Fruit fly (Drosophila melanogaster) whole organism, embryonic: ENCODE measurements around the gene CG9682.

Experiments used
- Adf1 ChIP-seq: fragments of 200-800 bp; sonication (Bioruptor generic); IDR thresholded peaks from 2 replicates; pipeline ENCODE4 v1.3.6; 2022; ENCODE audit warnings: missing biosample characterization, missing genetic modification characterization
- B-H1 ChIP-seq: fragments of 200-800 bp; sonication (Bioruptor generic); IDR thresholded peaks from 3 replicates; pipeline ENCODE4 v1.3.6; 2022; ENCODE audit warnings: missing biosample characterization, missing genetic modification characterization
- BtbVII ChIP-seq: fragments of 200-800 bp; sonication (Bioruptor generic); optimal IDR thresholded peaks from 3 replicates; lab custom pipeline; 2017; ENCODE audit warnings: missing biosample characterization, mild to moderate bottlenecking, missing genetic modification characterization
- CG10366 ChIP-seq: fragments of 200-800 bp; sonication (Bioruptor generic); IDR thresholded peaks from 2 replicates; pipeline ENCODE4 v1.3.6; 2022; ENCODE audit warnings: missing biosample characterization, missing genetic modification characterization
- CG11504 ChIP-seq: fragments of 200-800 bp; sonication (Bioruptor generic); optimal IDR thresholded peaks from 3 replicates; lab custom pipeline; 2019; ENCODE audit warnings: missing biosample characterization, mild to moderate bottlenecking, missing genetic modification characterization, moderate library complexity
- CG12071 ChIP-seq: fragments of 200-800 bp; sonication (Bioruptor generic); optimal IDR thresholded peaks from 3 replicates; lab custom pipeline; 2018; ENCODE audit warnings: missing biosample characterization, mild to moderate bottlenecking, missing genetic modification characterization
- CG1233 ChIP-seq: fragments of 200-800 bp; sonication (Bioruptor generic); optimal IDR thresholded peaks from 4 replicates; lab custom pipeline; 2018; ENCODE audit warnings: missing biosample characterization, mild to moderate bottlenecking, missing genetic modification characterization
- CG13624 ChIP-seq: fragments of 200-800 bp; sonication (Bioruptor generic); optimal IDR thresholded peaks from 2 replicates; lab custom pipeline; 2016; ENCODE audit warnings: missing biosample characterization, missing genetic modification characterization
- CG14710 ChIP-seq: fragments of 200-800 bp; sonication (Bioruptor generic); optimal IDR thresholded peaks from 3 replicates; lab custom pipeline; 2019; ENCODE audit warnings: missing biosample characterization, mild to moderate bottlenecking, missing genetic modification characterization, moderate library complexity
- CG1529 ChIP-seq: fragments of 200-800 bp; sonication (Bioruptor generic); optimal IDR thresholded peaks from 3 replicates; lab custom pipeline; 2018; ENCODE audit warnings: missing biosample characterization, missing genetic modification characterization
- CG17829 ChIP-seq: fragments of 200-800 bp; optimal IDR thresholded peaks from 2 replicates; lab custom pipeline; 2019; ENCODE audit warnings: missing biosample characterization, mild to moderate bottlenecking, missing genetic modification characterization, moderate library complexity
- CG1792 ChIP-seq: fragments of 200-800 bp; sonication (Bioruptor generic); optimal IDR thresholded peaks from 2 replicates; lab custom pipeline; 2016; ENCODE audit warnings: missing biosample characterization, missing genetic modification characterization
- CG30020 ChIP-seq: fragments of 200-800 bp; optimal IDR thresholded peaks from 2 replicates; lab custom pipeline; 2019; ENCODE audit warnings: missing biosample characterization, mild to moderate bottlenecking, missing genetic modification characterization, moderate library complexity
- CG33557 ChIP-seq: fragments of 200-800 bp; sonication (Bioruptor generic); optimal IDR thresholded peaks from 2 replicates; lab custom pipeline; 2019; ENCODE audit warnings: missing biosample characterization, mild to moderate bottlenecking, missing genetic modification characterization, moderate library complexity
- CG3838 ChIP-seq: fragments of 200-800 bp; sonication (Bioruptor generic); optimal IDR thresholded peaks from 3 replicates; lab custom pipeline; 2016; ENCODE audit warnings: missing biosample characterization, missing genetic modification characterization
- CG4328 ChIP-seq: fragments of 200-800 bp; sonication (Bioruptor generic); optimal IDR thresholded peaks from 3 replicates; lab custom pipeline; 2017; ENCODE audit warnings: missing biosample characterization, missing genetic modification reagents, missing genetic modification characterization
- CG43689 ChIP-seq: fragments of 200-800 bp; sonication (Bioruptor generic); IDR thresholded peaks from 2 replicates; pipeline ENCODE4 v1.3.6; 2022; ENCODE audit warnings: missing biosample characterization, missing genetic modification characterization
- CG4854 ChIP-seq: fragments of 200-800 bp; sonication (Bioruptor generic); optimal IDR thresholded peaks from 2 replicates; lab custom pipeline; 2016; ENCODE audit warnings: missing biosample characterization, missing genetic modification characterization, inconsistent platforms
- CG6175 ChIP-seq: fragments of 200-800 bp; sonication (Bioruptor generic); IDR thresholded peaks from 3 replicates; pipeline ENCODE4 v1.3.6; 2022; ENCODE audit warnings: missing biosample characterization, missing genetic modification characterization
- CG8924 ChIP-seq: fragments of 200-800 bp; optimal IDR thresholded peaks from 3 replicates; lab custom pipeline; 2019; ENCODE audit warnings: missing biosample characterization, mild to moderate bottlenecking, missing genetic modification characterization, moderate library complexity
- CHES-1-like ChIP-seq: fragments of 200-800 bp; sonication (Bioruptor generic); optimal IDR thresholded peaks from 2 replicates; lab custom pipeline; 2016; ENCODE audit warnings: missing biosample characterization, missing genetic modification characterization
- CTCF ChIP-seq: fragments of 200-800 bp; sonication (Bioruptor generic); optimal IDR thresholded peaks from 2 replicates; lab custom pipeline; 2017; ENCODE audit warnings: missing biosample characterization, mild to moderate bottlenecking, missing genetic modification characterization, moderate library complexity
- Dbx ChIP-seq: fragments of 200-800 bp; sonication (Bioruptor generic); IDR thresholded peaks from 3 replicates; pipeline ENCODE4 v1.3.6; 2022; ENCODE audit warnings: missing biosample characterization, missing genetic modification characterization
- HHEX ChIP-seq: fragments of 200-800 bp; sonication (Bioruptor generic); optimal IDR thresholded peaks from 3 replicates; lab custom pipeline; 2017; ENCODE audit warnings: missing biosample characterization, mild to moderate bottlenecking, missing genetic modification characterization, missing genetic modification reagents
- HLH3B ChIP-seq: fragments of 200-800 bp; sonication (Bioruptor generic); IDR thresholded peaks from 2 replicates; pipeline ENCODE4 v1.3.6; 2022; ENCODE audit warnings: missing biosample characterization, missing genetic modification characterization
- Hr51 ChIP-seq, 2 experiments: fragments of 200-800 bp; sonication (Bioruptor generic); optimal IDR thresholded peaks; 2 replicates in 1 of 2; 3 replicates in 1 of 2; lab custom pipeline; 2016 to 2018; ENCODE audit warnings: missing biosample characterization in 2 of 2, missing genetic modification characterization in 2 of 2, mild to moderate bottlenecking in 1 of 2, moderate library complexity in 1 of 2
- Lim3 ChIP-seq: fragments of 200-800 bp; sonication (Bioruptor generic); IDR thresholded peaks from 2 replicates; pipeline ENCODE4 v1.3.6; 2022; ENCODE audit warnings: missing biosample characterization, missing genetic modification characterization
- Mes4 ChIP-seq: fragments of 200-800 bp; sonication (Bioruptor generic); optimal IDR thresholded peaks from 2 replicates; lab custom pipeline; 2016; ENCODE audit warnings: missing biosample characterization, missing genetic modification characterization
- Nf-YC ChIP-seq: fragments of 200-800 bp; optimal IDR thresholded peaks from 3 replicates; lab custom pipeline; 2019; ENCODE audit warnings: missing biosample characterization, mild to moderate bottlenecking, missing genetic modification characterization, moderate library complexity
- Ssrp ChIP-seq: fragments of 200-800 bp; sonication (Bioruptor generic); optimal IDR thresholded peaks from 2 replicates; lab custom pipeline; 2018; ENCODE audit warnings: missing biosample characterization, mild to moderate bottlenecking, missing genetic modification characterization, moderate library complexity
- Vsx1 ChIP-seq: fragments of 200-800 bp; sonication (Bioruptor generic); optimal IDR thresholded peaks from 2 replicates; lab custom pipeline; 2017; ENCODE audit warnings: missing biosample characterization, mild to moderate bottlenecking, missing genetic modification characterization, missing genetic modification reagents
- abd-A ChIP-seq: fragments of 200-800 bp; sonication (Bioruptor generic); optimal IDR thresholded peaks from 3 replicates; lab custom pipeline; 2019; ENCODE audit warnings: missing biosample characterization, mild to moderate bottlenecking, missing genetic modification characterization, moderate library complexity
- az2 ChIP-seq: fragments of 200-800 bp; sonication (Bioruptor generic); optimal IDR thresholded peaks from 3 replicates; lab custom pipeline; 2016; ENCODE audit warnings: missing biosample characterization, missing genetic modification characterization
- bcd ChIP-seq: fragments of 200-800 bp; sonication (Bioruptor generic); optimal IDR thresholded peaks from 2 replicates; lab custom pipeline; 2017; ENCODE audit warnings: missing biosample characterization, mild to moderate bottlenecking, missing genetic modification characterization
- chm ChIP-seq: fragments of 200-800 bp; sonication (Bioruptor generic); IDR thresholded peaks from 2 replicates; pipeline ENCODE4 v1.3.6; 2022; ENCODE audit warnings: missing biosample characterization, missing genetic modification characterization
- fd96Cb ChIP-seq: fragments of 200-800 bp; sonication (Bioruptor generic); optimal IDR thresholded peaks from 2 replicates; lab custom pipeline; 2018; ENCODE audit warnings: missing biosample characterization, mild to moderate bottlenecking, missing genetic modification characterization, moderate library complexity
- gcm ChIP-seq: fragments of 200-800 bp; sonication (Bioruptor generic); optimal IDR thresholded peaks from 2 replicates; lab custom pipeline; 2019; ENCODE audit warnings: missing biosample characterization, mild to moderate bottlenecking, missing genetic modification characterization, moderate library complexity
- gcm2 ChIP-seq: fragments of 200-800 bp; sonication (Bioruptor generic); optimal IDR thresholded peaks from 2 replicates; lab custom pipeline; 2016; ENCODE audit warnings: missing biosample characterization, missing genetic modification characterization
- gem ChIP-seq: fragments of 200-800 bp; sonication (Bioruptor generic); optimal IDR thresholded peaks from 2 replicates; lab custom pipeline; 2019; ENCODE audit warnings: missing biosample characterization, mild to moderate bottlenecking, missing genetic modification characterization, moderate library complexity
- gfzf ChIP-seq: fragments of 200-800 bp; sonication (Bioruptor generic); optimal IDR thresholded peaks from 2 replicates; lab custom pipeline; 2016; ENCODE audit warnings: missing biosample characterization, mild to moderate bottlenecking, missing genetic modification characterization, moderate library complexity
- grau ChIP-seq: fragments of 200-800 bp; optimal IDR thresholded peaks from 3 replicates; lab custom pipeline; 2019; ENCODE audit warnings: missing biosample characterization, mild to moderate bottlenecking, missing genetic modification characterization, moderate library complexity
- gsb-n ChIP-seq: fragments of 200-800 bp; sonication (Bioruptor generic); optimal IDR thresholded peaks from 3 replicates; lab custom pipeline; 2018; ENCODE audit warnings: missing biosample characterization, mild to moderate bottlenecking, missing genetic modification characterization
- lov ChIP-seq, 2 experiments: fragments of 200-800 bp in 1 of 2; fragments of >200 bp in 1 of 2; sonication (Bioruptor generic) in 1 of 2; IDR thresholded peaks in 1 of 2; optimal IDR thresholded peaks in 1 of 2; 2 replicates in 1 of 2; 3 replicates in 1 of 2; pipeline versions ENCODE4 v1.3.6 to Lab custom; 2017 to 2022; ENCODE audit warnings: missing biosample characterization in 1 of 2, missing genetic modification characterization in 1 of 2
- nom ChIP-seq: fragments of 200-800 bp; sonication (Bioruptor generic); optimal IDR thresholded peaks from 2 replicates; lab custom pipeline; 2017; ENCODE audit warnings: missing biosample characterization, missing genetic modification characterization, mild to moderate bottlenecking, moderate library complexity, missing genetic modification reagents
- onecut ChIP-seq: fragments of 200-800 bp; sonication (Bioruptor generic); IDR thresholded peaks from 2 replicates; pipeline ENCODE4 v1.3.6; 2022; ENCODE audit warnings: missing biosample characterization, missing genetic modification characterization
- pfk ChIP-seq: fragments of 200-800 bp; sonication (Bioruptor generic); optimal IDR thresholded peaks from 2 replicates; lab custom pipeline; 2018; ENCODE audit warnings: missing biosample characterization, mild to moderate bottlenecking, missing genetic modification characterization, moderate library complexity
- pho ChIP-seq: fragments of 200-800 bp; sonication (Bioruptor generic); optimal IDR thresholded peaks from 2 replicates; lab custom pipeline; 2016; ENCODE audit warnings: missing biosample characterization, missing genetic modification characterization
- pita ChIP-seq: fragments of 200-800 bp; sonication (Bioruptor generic); optimal IDR thresholded peaks from 2 replicates; lab custom pipeline; 2017; ENCODE audit warnings: missing biosample characterization, mild to moderate bottlenecking, missing genetic modification characterization
- slou ChIP-seq: fragments of 200-800 bp; sonication (Bioruptor generic); optimal IDR thresholded peaks from 3 replicates; lab custom pipeline; 2016; ENCODE audit warnings: missing biosample characterization, missing genetic modification characterization
- vnd ChIP-seq: fragments of 200-800 bp; sonication (Bioruptor generic); IDR thresholded peaks from 3 replicates; pipeline ENCODE4 v1.3.6; 2022; ENCODE audit warnings: missing biosample characterization, missing genetic modification characterization; ENCODE audit not compliant: partially characterized antibody

The CG9682 gene

DNA sequence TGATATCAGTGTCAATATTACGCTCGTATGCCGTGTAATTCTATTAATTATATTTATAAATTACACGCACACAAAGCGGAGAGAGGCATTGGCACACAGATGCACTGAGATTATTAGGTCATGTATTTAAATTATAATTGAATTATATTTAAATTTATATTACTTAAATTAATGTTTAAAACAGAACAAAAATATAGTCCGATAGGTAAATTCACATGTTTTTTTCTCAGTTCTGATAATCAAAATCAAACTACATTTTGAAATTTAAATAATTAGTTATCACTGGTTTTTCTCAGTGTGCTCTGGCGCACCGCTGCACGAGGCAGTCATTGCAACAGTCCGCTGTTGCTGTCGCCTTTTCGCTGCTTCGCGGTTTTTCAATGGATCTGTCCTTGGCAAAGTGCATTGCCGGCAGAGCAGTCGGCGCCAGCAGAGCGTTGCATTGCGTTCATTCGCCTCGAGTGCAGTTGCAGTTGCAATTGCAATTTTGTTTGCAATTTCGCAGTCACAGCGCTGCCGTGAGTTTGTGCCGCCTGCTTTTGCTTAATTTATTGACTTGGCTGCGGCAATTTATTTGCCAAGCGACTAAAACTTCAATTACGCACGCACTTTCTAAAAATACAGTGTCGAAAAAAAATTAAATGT is 42.9 kb downstream of the CG9682 start (continued):
- no peak for TF ChIP-seq Lim3 (GFP tag; lab: Robert Waterston, UW)
- no peak for TF ChIP-seq CG3838 (GFP tag; lab: Kevin White, UChicago)
- TF ChIP-seq CG11504 = peak; percentile 34
- TF ChIP-seq Nf-YC = no peak
- peak; percentile 24 for TF ChIP-seq fd96Cb (tag; lab: Kevin White, UChicago)
- TF ChIP-seq Adf1 (GFP tag; lab: Robert Waterston, UW) = no peak
- TF ChIP-seq CG30020 = no peak
- no peak for TF ChIP-seq CG1233 (GFP tag; lab: Kevin White, UChicago)
- TF ChIP-seq CHES-1-like (GFP tag; lab: Kevin White, UChicago) = no peak
- TF ChIP-seq CG1792 (GFP tag; lab: Kevin White, UChicago) = no peak
- TF ChIP-seq Vsx1 (GFP tag; lab: Kevin White, UChicago) = no peak
- TF ChIP-seq lov (optimal IDR thresholded peaks at IDR 0.05; lab: Kevin White, UChicago) = no peak
- 0 out of 3 replicates have a peak, but pooled peaks have one; percentile 42 for TF ChIP-seq lov (GFP tag; IDR thresholded peaks at IDR 0.05; lab: Robert Waterston, UW)
- TF ChIP-seq Ssrp (tag; lab: Kevin White, UChicago) = peak; percentile 41
- TF ChIP-seq CG33557 (GFP tag; lab: Kevin White, UChicago) = no peak
- no peak for TF ChIP-seq CG43689 (GFP tag; lab: Robert Waterston, UW)
- TF ChIP-seq CG4854 (GFP tag; lab: Kevin White, UChicago) = no peak
- TF ChIP-seq grau = no peak
- no peak for TF ChIP-seq CG10366 (GFP tag; lab: Robert Waterston, UW)
- TF ChIP-seq onecut (GFP tag; lab: Robert Waterston, UW) = no peak
- TF ChIP-seq CG8924 = no peak
- TF ChIP-seq CG13624 (GFP tag; lab: Kevin White, UChicago) = no peak
- no peak for TF ChIP-seq slou (GFP tag; lab: Kevin White, UChicago)
- TF ChIP-seq pho (GFP tag; lab: Kevin White, UChicago) = no peak
- TF ChIP-seq Mes4 (GFP tag; lab: Kevin White, UChicago) = no peak
- no peak for TF ChIP-seq abd-A (tag; lab: Kevin White, UChicago)
- TF ChIP-seq CG6175 (GFP tag; lab: Robert Waterston, UW) = 0 out of 3 replicates have a peak, but pooled peaks have one; percentile 29
- TF ChIP-seq gcm2 = no peak
- peak; percentile 55 for TF ChIP-seq gem (tag; lab: Kevin White, UChicago)
- TF ChIP-seq CG17829 (tag; lab: Kevin White, UChicago) = no peak
- peak; percentile 13 for TF ChIP-seq CG14710 (tag; lab: Kevin White, UChicago)
- TF ChIP-seq chm = no peak
- no peak for TF ChIP-seq gfzf (GFP tag; lab: Kevin White, UChicago)
- no peak for TF ChIP-seq CG12071 (GFP tag; lab: Kevin White, UChicago)
- TF ChIP-seq vnd (GFP tag; lab: Robert Waterston, UW) = no peak
- no peak for TF ChIP-seq pfk (GFP tag; lab: Kevin White, UChicago)
- TF ChIP-seq HHEX = no peak
- TF ChIP-seq gcm (GFP tag; lab: Kevin White, UChicago) = no peak
- no peak for TF ChIP-seq B-H1 (GFP tag; lab: Robert Waterston, UW)
- TF ChIP-seq CTCF (GFP tag; lab: Kevin White, UChicago) = no peak
- peak in 1 of 2 experiments; percentile 15 for TF ChIP-seq Hr51 (GFP tag; optimal IDR thresholded peaks at IDR 0.05; lab: Kevin White, UChicago)
- TF ChIP-seq BtbVII (GFP tag; lab: Kevin White, UChicago) = no peak
- no peak for TF ChIP-seq CG4328
- no peak for TF ChIP-seq pita (GFP tag; lab: Kevin White, UChicago)
- no peak for TF ChIP-seq bcd (GFP tag; lab: Kevin White, UChicago)
- peak; percentile 94 for TF ChIP-seq nom (GFP tag; lab: Kevin White, UChicago)
- TF ChIP-seq gsb-n (tag; lab: Kevin White, UChicago) = peak; percentile 37
- TF ChIP-seq CG1529 = no peak
- no peak for TF ChIP-seq az2 (GFP tag; lab: Kevin White, UChicago)
- peak; percentile 41; the same call in 1 of the 2 replicates for TF ChIP-seq HLH3B (GFP tag; lab: Robert Waterston, UW)
- TF ChIP-seq Dbx (GFP tag; lab: Robert Waterston, UW) = no peak
